Worm (Caenorhabditis elegans): ENCODE data around the gene F58E6.8.

- TF ChIP-seq pes-1 (GFP tag; IDR thresholded peaks at IDR 0.05) (no peak), tbx-37 (GFP tag; conservative IDR thresholded peaks at IDR 0.05) (no peak), ceh-36 (tag; optimal IDR thresholded peaks at IDR 0.05) (no peak), hnd-1 (tag; optimal IDR thresholded peaks at IDR 0.05) (no peak), ama-1 (optimal IDR thresholded peaks at IDR 0.05) (no peak), aly-1 (tag; optimal IDR thresholded peaks at IDR 0.05) (no peak), flt-1 (GFP tag; IDR thresholded peaks at IDR 0.05) (no peak)
These were observed 14.8 kb downstream of the F58E6.8 start, which contains the start of gene sta-2 for ce11 chrV:9740858-9741257.

All from whole organism, early embryonic.